Fruit fly (Drosophila melanogaster) S2 (cell line): Measurements from ENCODE around the gene CG14995.

Source experiments
- CG8478 ChIP-seq: fragments of >200 bp; optimal IDR thresholded peaks from 2 replicates; lab custom pipeline; 2018
- CTCF ChIP-seq, 2 experiments: fragments of >200 bp; optimal IDR thresholded peaks; 2 replicates each; lab custom pipeline; 2018

DNA sequence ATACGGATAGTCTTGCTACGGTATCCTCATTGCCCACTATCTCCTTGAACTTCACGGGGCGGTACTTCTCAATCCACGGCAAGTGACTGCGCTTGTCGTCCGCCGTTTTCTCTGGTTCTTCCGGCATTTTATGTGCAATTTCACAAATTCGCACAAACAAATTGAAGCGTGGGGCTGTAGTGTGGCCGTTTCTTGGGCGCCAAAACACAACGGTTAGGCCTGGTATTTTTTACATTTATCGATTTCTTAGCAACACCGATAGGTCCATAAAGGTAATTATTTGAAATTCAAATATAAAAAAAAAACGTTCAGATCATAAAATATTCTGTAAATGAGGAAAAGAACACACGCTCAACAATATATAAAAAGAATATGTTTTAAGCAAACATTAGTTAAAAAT, 32.8 kb upstream of the CG14995 start, which contains the start of gene RfC4:
- TF ChIP-seq CG8478 (lab: Kevin White, UChicago) = no peak
- peak in 1 of 2 experiments; percentile 1 for TF ChIP-seq CTCF (optimal IDR thresholded peaks at IDR 0.05; lab: Kevin White, UChicago)
